Worm (Caenorhabditis elegans) whole organism, young adult: Measurements from ENCODE around the gene T23F11.11.

Experiments
- B0019.2 ChIP-seq: fragments of 200-800 bp; sonication (Bioruptor generic); conservative IDR thresholded peaks from 2 replicates; pipeline ENCODE4 v1.3.6; 2022; ENCODE audit warnings: missing genetic modification reagents, missing genetic modification characterization, missing compliant biosample characterization
- B0336.3 ChIP-seq: fragments of 200-800 bp; sonication (Bioruptor generic); IDR thresholded peaks from 2 replicates; pipeline ENCODE4 v1.3.6; 2022; ENCODE audit warnings: missing genetic modification characterization, missing compliant biosample characterization
- D2030.7 ChIP-seq: fragments of 200-800 bp; sonication (Bioruptor generic); IDR thresholded peaks from 2 replicates; pipeline ENCODE4 v1.3.6; 2022; ENCODE audit warnings: missing genetic modification reagents, missing genetic modification characterization, missing compliant biosample characterization
- F22D6.2 ChIP-seq: sonication (generic microtip); optimal IDR thresholded peaks from 2 replicates; lab custom pipeline; 2016; ENCODE audit warnings: mild to moderate bottlenecking, missing genetic modification characterization, missing compliant biosample characterization
- F33H1.4 ChIP-seq: fragments of 200-800 bp; sonication (Bioruptor generic); IDR thresholded peaks from 2 replicates; pipeline ENCODE4 v1.3.6; 2022; ENCODE audit warnings: missing genetic modification reagents, missing genetic modification characterization, missing compliant biosample characterization
- F52B5.7 ChIP-seq: sonication (generic microtip); optimal IDR thresholded peaks from 2 replicates; lab custom pipeline; 2016; ENCODE audit warnings: mild to moderate bottlenecking, missing genetic modification characterization, missing compliant biosample characterization
- F55B11.4 ChIP-seq: sonication (generic microtip); optimal IDR thresholded peaks from 2 replicates; lab custom pipeline; 2016; ENCODE audit warnings: missing compliant biosample characterization, missing genetic modification characterization, borderline replicate concordance; ENCODE audit not compliant: insufficient read depth
- K11D2.4 ChIP-seq: fragments of 200-800 bp; sonication (Bioruptor generic); IDR thresholded peaks from 2 replicates; pipeline ENCODE4 v1.3.6; 2022; ENCODE audit warnings: missing genetic modification reagents, missing genetic modification characterization, missing compliant biosample characterization
- T26A5.8 ChIP-seq: sonication (generic microtip); optimal IDR thresholded peaks from 2 replicates; lab custom pipeline; 2016; ENCODE audit warnings: missing genetic modification characterization, missing compliant biosample characterization
- Y56A3A.18 ChIP-seq: fragments of 200-800 bp; sonication (Bioruptor generic); IDR thresholded peaks from 2 replicates; pipeline ENCODE4 v1.3.6; 2022; ENCODE audit warnings: missing genetic modification reagents, missing genetic modification characterization, missing compliant biosample characterization
- Y95B8A.8 ChIP-seq: fragments of 200-800 bp; sonication (Bioruptor generic); IDR thresholded peaks from 2 replicates; pipeline ENCODE4 v1.3.6; 2022; ENCODE audit warnings: missing genetic modification reagents, missing genetic modification characterization, missing compliant biosample characterization
- ZK185.1 ChIP-seq: sonication (generic microtip); optimal IDR thresholded peaks from 2 replicates; lab custom pipeline; 2016; ENCODE audit warnings: mild to moderate bottlenecking, missing genetic modification characterization, missing compliant biosample characterization; ENCODE audit not compliant: poor library complexity, severe bottlenecking
- atf-7 ChIP-seq: sonication (generic microtip); optimal IDR thresholded peaks from 2 replicates; lab custom pipeline; 2017; ENCODE audit warnings: mild to moderate bottlenecking, missing genetic modification characterization, missing compliant biosample characterization
- attf-5 ChIP-seq: fragments of 200-800 bp; sonication (Bioruptor generic); optimal IDR thresholded peaks from 2 replicates; lab custom pipeline; 2018; ENCODE audit warnings: mild to moderate bottlenecking, missing genetic modification characterization, missing compliant biosample characterization
- bed-1 ChIP-seq: fragments of 200-800 bp; sonication (Bioruptor generic); IDR thresholded peaks from 2 replicates; pipeline ENCODE4 v1.3.6; 2022; ENCODE audit warnings: missing genetic modification reagents, missing genetic modification characterization, missing compliant biosample characterization
- ceh-27 ChIP-seq: fragments of 200-800 bp; sonication (Bioruptor generic); optimal IDR thresholded peaks from 2 replicates; lab custom pipeline; 2018; ENCODE audit warnings: mild to moderate bottlenecking, missing genetic modification characterization, moderate library complexity, missing compliant biosample characterization
- chd-7 ChIP-seq: sonication (generic microtip); optimal IDR thresholded peaks from 2 replicates; lab custom pipeline; 2016; ENCODE audit warnings: mild to moderate bottlenecking, missing genetic modification characterization, moderate library complexity, missing compliant biosample characterization
- dox-1 ChIP-seq: fragments of 200-800 bp; sonication (Bioruptor generic); IDR thresholded peaks from 2 replicates; pipeline ENCODE4 v1.3.6; 2022; ENCODE audit warnings: missing genetic modification reagents, missing genetic modification characterization, missing compliant biosample characterization
- dpff-1 ChIP-seq: sonication (generic microtip); optimal IDR thresholded peaks from 2 replicates; lab custom pipeline; 2017; ENCODE audit warnings: mild to moderate bottlenecking, missing genetic modification characterization, missing compliant biosample characterization
- efl-1 ChIP-seq: fragments of 150-350 bp; optimal IDR thresholded peaks from 2 replicates; lab custom pipeline; 2014; ENCODE audit warnings: missing biosample characterization, missing genetic modification reagents, missing genetic modification characterization
- ekl-4 ChIP-seq: fragments of 200-800 bp; sonication (Bioruptor generic); IDR thresholded peaks from 2 replicates; pipeline ENCODE4 v1.3.6; 2022; ENCODE audit warnings: missing genetic modification reagents, missing genetic modification characterization, missing compliant biosample characterization
- fkh-3 ChIP-seq: sonication (generic microtip); optimal IDR thresholded peaks from 2 replicates; lab custom pipeline; 2016; ENCODE audit warnings: mild to moderate bottlenecking, missing genetic modification characterization, missing compliant biosample characterization
- gei-17 ChIP-seq: fragments of 200-800 bp; sonication (Bioruptor generic); optimal IDR thresholded peaks from 2 replicates; lab custom pipeline; 2018; ENCODE audit warnings: mild to moderate bottlenecking, missing genetic modification characterization, missing compliant biosample characterization
- hmg-1.2 ChIP-seq: fragments of 200-800 bp; sonication (Bioruptor generic); IDR thresholded peaks from 2 replicates; pipeline ENCODE4 v1.3.6; 2022; ENCODE audit warnings: missing genetic modification reagents, missing genetic modification characterization, missing compliant biosample characterization
- hsf-1 ChIP-seq: fragments of 200-800 bp; sonication (Bioruptor generic); IDR thresholded peaks from 2 replicates; pipeline ENCODE4 v1.3.6; 2022; ENCODE audit warnings: missing genetic modification reagents, missing genetic modification characterization, missing compliant biosample characterization
- lin-40 ChIP-seq: sonication (generic microtip); optimal IDR thresholded peaks from 2 replicates; lab custom pipeline; 2016; ENCODE audit warnings: missing genetic modification characterization, mild to moderate bottlenecking, missing compliant biosample characterization, missing genotype, missing genetic modification reagents
- lsl-1 ChIP-seq: fragments of 200-800 bp; sonication (Bioruptor generic); optimal IDR thresholded peaks from 2 replicates; lab custom pipeline; 2018; ENCODE audit warnings: mild to moderate bottlenecking, missing genetic modification characterization, moderate library complexity, missing compliant biosample characterization
- madf-8 ChIP-seq: fragments of 200-800 bp; sonication (Bioruptor generic); conservative IDR thresholded peaks from 2 replicates; pipeline ENCODE4 v1.3.6; 2022; ENCODE audit warnings: missing genetic modification reagents, missing genetic modification characterization, missing compliant biosample characterization
- mcd-1 ChIP-seq: fragments of 200-800 bp; sonication (Bioruptor generic); IDR thresholded peaks from 2 replicates; pipeline ENCODE4 v1.3.6; 2022; ENCODE audit warnings: missing genetic modification reagents, missing genetic modification characterization, missing compliant biosample characterization
- mel-28 ChIP-seq: sonication (generic microtip); optimal IDR thresholded peaks from 2 replicates; lab custom pipeline; 2016; ENCODE audit warnings: borderline replicate concordance, mild to moderate bottlenecking, missing genetic modification characterization, missing compliant biosample characterization
- mxl-1 ChIP-seq: sonication (generic microtip); optimal IDR thresholded peaks from 2 replicates; lab custom pipeline; 2016; ENCODE audit warnings: missing genetic modification characterization, missing compliant biosample characterization
- nfya-1 ChIP-seq: sonication (generic microtip); optimal IDR thresholded peaks from 2 replicates; lab custom pipeline; 2017; ENCODE audit warnings: antibody characterized with exemption, missing compliant biosample characterization, missing genetic modification characterization, borderline replicate concordance; ENCODE audit not compliant: insufficient read depth
- nhr-120 ChIP-seq: fragments of 200-800 bp; sonication (Bioruptor generic); IDR thresholded peaks from 2 replicates; pipeline ENCODE4 v1.3.6; 2022; ENCODE audit warnings: missing genetic modification characterization, missing compliant biosample characterization
- nhr-179 ChIP-seq: sonication (generic microtip); optimal IDR thresholded peaks from 2 replicates; lab custom pipeline; 2016; ENCODE audit warnings: mild to moderate bottlenecking, missing genetic modification characterization, missing compliant biosample characterization
- nhr-90 ChIP-seq: sonication (generic microtip); optimal IDR thresholded peaks from 2 replicates; lab custom pipeline; 2016; ENCODE audit warnings: missing genotype, mild to moderate bottlenecking, missing genetic modification characterization, missing compliant biosample characterization
- pbrm-1 ChIP-seq: fragments of 200-800 bp; sonication (Bioruptor generic); IDR thresholded peaks from 2 replicates; pipeline ENCODE4 v1.3.6; 2022; ENCODE audit warnings: missing genetic modification reagents, missing genetic modification characterization, missing compliant biosample characterization
- pha-4 ChIP-seq: fragments of 150-350 bp; sonication (generic microtip); optimal IDR thresholded peaks from 2 replicates; lab custom pipeline; 2014; ENCODE audit warnings: missing biosample characterization, missing genetic modification reagents, missing genetic modification characterization
- rcor-1 ChIP-seq: fragments of 200-800 bp; sonication (Bioruptor generic); IDR thresholded peaks from 2 replicates; pipeline ENCODE4 v1.3.6; 2022; ENCODE audit warnings: missing genetic modification reagents, missing genetic modification characterization, missing compliant biosample characterization
- rec-8 ChIP-seq, 2 experiments: sonication (generic microtip); optimal IDR thresholded peaks; 2 replicates each; lab custom pipeline; 2016; ENCODE audit warnings: mild to moderate bottlenecking in 2 of 2, missing genetic modification characterization in 2 of 2, missing genetic modification reagents in 2 of 2, missing genotype in 2 of 2, missing biosample characterization in 1 of 2, missing compliant biosample characterization in 1 of 2, moderate library complexity in 1 of 2
- tbp1 ChIP-seq: fragments of 200-800 bp; sonication (Bioruptor generic); optimal IDR thresholded peaks from 2 replicates; lab custom pipeline; 2018; ENCODE audit warnings: mild to moderate bottlenecking, missing genetic modification characterization, missing compliant biosample characterization
- unc-130 ChIP-seq: sonication (generic microtip); optimal IDR thresholded peaks from 2 replicates; lab custom pipeline; 2016; ENCODE audit warnings: missing genetic modification reagents, missing genetic modification characterization, missing compliant biosample characterization
- xnd-1 ChIP-seq: sonication (generic microtip); optimal IDR thresholded peaks from 2 replicates; lab custom pipeline; 2016; ENCODE audit warnings: missing genotype, missing genetic modification reagents, missing genetic modification characterization, missing compliant biosample characterization
- zfh-2 ChIP-seq: fragments of 200-800 bp; sonication (Bioruptor generic); conservative IDR thresholded peaks from 2 replicates; pipeline ENCODE4 v1.3.6; 2022; ENCODE audit warnings: missing genetic modification reagents, missing genetic modification characterization, missing compliant biosample characterization
- ztf-25 ChIP-seq: fragments of 200-800 bp; sonication (Bioruptor generic); IDR thresholded peaks from 2 replicates; pipeline ENCODE4 v1.3.6; 2022; ENCODE audit warnings: missing genetic modification reagents, missing genetic modification characterization, missing compliant biosample characterization

T23F11.11 gene

DNA sequence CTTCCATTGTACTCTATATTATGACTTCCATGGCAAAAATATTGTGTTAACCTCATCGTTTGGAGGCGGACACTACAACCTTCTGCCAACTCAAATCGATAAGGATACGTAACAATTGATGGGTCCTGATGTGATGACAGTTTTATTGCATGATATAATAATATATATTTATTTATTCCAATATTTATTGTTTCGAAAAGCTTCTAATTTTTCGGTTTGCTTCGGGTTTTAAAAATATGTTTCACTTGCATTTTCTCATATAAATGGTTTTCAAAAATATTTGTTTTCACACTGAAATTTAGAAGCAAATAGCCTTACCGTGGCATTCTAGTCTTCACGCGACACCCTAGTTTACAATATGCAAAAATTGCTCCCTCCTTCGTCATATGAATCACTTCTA lies 35.3 kb upstream of the T23F11.11 start, which contains the start of gene T04A8.13:
Gene T04A8.13 (plus strand): TSS at position 301 of the 400 bp plus-strand sequence.
- TF ChIP-seq B0336.3 (GFP tag; lab: Robert Waterston, UW) (no peak), rcor-1 (GFP tag; lab: Robert Waterston, UW) (no peak), rec-8 (tag; optimal IDR thresholded peaks at IDR 0.05; lab: Kevin White, UChicago) (no peak), B0019.2 (GFP tag; lab: Robert Waterston, UW) (no peak), ceh-27 (GFP tag; lab: Kevin White, UChicago) (no peak)

DNA sequence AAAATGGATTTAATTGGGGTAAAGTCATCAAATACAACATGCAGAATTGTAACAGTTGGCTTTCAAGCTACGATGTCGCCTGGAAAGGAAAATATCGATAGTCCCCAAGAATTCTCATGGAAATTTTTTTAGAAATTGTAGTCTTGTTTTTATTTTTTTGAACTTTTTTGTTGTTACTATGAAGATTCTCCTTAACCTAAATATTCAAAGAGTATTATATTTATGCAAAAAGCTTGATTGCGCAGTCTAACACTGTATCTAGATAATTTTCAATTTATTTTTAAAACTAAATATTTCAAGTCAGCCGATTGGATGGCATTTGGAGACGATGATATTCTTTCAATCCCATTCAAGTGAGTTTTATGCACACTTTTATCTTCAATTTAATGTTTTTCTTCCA lies 33.8 kb upstream of the T23F11.11 start, which contains the start of gene pgap-2:
Gene pgap-2 (plus strand): TSS at position 301 of the 400 bp plus-strand sequence.
- TF ChIP-seq nhr-120 (GFP tag; lab: Robert Waterston, UW) (no peak), tbp1 (GFP tag; lab: Kevin White, UChicago) (no peak), attf-5 (GFP tag; lab: Kevin White, UChicago) (no peak), gei-17 (GFP tag; lab: Kevin White, UChicago) (no peak), chd-7 (no peak), nhr-179 (tag; lab: Kevin White, UChicago) (no peak), dox-1 (GFP tag; lab: Robert Waterston, UW) (no peak), bed-1 (no peak), fkh-3 (tag; lab: Kevin White, UChicago) (no peak), madf-8 (GFP tag; lab: Robert Waterston, UW) (no peak)

DNA sequence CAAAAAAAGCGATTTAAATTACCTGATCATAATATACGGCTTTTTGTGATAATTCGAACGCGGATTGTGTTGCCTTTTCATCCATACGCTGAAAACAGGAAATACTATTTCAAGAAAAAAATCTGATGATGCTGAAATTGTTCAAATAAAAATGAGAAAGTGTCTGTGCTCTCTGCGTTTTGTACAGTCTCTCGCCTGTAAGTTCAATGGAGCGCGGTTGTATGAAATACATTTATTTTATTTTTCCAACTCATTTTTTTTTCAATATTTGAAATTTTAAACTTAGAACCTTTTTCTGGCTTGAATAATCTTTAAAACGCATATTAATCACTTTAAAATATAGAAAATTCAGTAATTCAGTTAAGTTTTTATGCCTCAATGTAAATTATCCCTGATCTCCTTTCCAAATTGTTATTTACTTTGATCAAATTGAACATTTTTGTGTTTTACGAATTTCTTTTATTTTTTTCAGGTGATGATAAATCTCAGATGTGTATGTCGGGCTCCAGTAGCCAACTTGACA lies 32.6 kb upstream of the T23F11.11 start, which contains the start of the genes clp-2 and mrpl-16:
Gene clp-2 (minus strand): TSS at position 94 of the 523 bp plus-strand sequence.
Gene mrpl-16 (plus strand): TSS at position 473 of the 523 bp plus-strand sequence.
- no peak for TF ChIP-seq Y56A3A.18
- peak; percentile 96 for TF ChIP-seq hmg-1.2 (GFP tag; lab: Robert Waterston, UW)
- no peak for TF ChIP-seq mxl-1
- no peak for TF ChIP-seq efl-1 (GFP tag; lab: Kevin White, UChicago)
- no peak for TF ChIP-seq ZK185.1 (tag; lab: Kevin White, UChicago)
- no peak for TF ChIP-seq pbrm-1 (GFP tag; lab: Robert Waterston, UW)
- no peak for TF ChIP-seq bed-1
- TF ChIP-seq nhr-90 (tag; lab: Kevin White, UChicago) = no peak
- TF ChIP-seq F55B11.4 = no peak
- no peak for TF ChIP-seq T26A5.8 (tag; lab: Kevin White, UChicago)
- TF ChIP-seq mel-28 (tag; lab: Kevin White, UChicago) = no peak
- TF ChIP-seq Y95B8A.8 (GFP tag; lab: Robert Waterston, UW) = no peak
- no peak for TF ChIP-seq atf-7 (tag; lab: Kevin White, UChicago)
- no peak for TF ChIP-seq D2030.7
- TF ChIP-seq xnd-1 (tag; lab: Kevin White, UChicago) = no peak
- TF ChIP-seq F52B5.7 (tag; lab: Kevin White, UChicago) = no peak
- TF ChIP-seq nhr-179 (tag; lab: Kevin White, UChicago) = no peak
- no peak for TF ChIP-seq ekl-4
- peak; percentile 51; the same call in 1 of the 2 replicates for TF ChIP-seq mcd-1 (GFP tag; lab: Robert Waterston, UW)
- TF ChIP-seq F33H1.4 (GFP tag; lab: Robert Waterston, UW) = peak; percentile 14; the same call in 1 of the 2 replicates
- TF ChIP-seq madf-8 (GFP tag; lab: Robert Waterston, UW) = no peak
- no peak for TF ChIP-seq ztf-25 (GFP tag; lab: Robert Waterston, UW)
- no peak for TF ChIP-seq dpff-1 (tag; lab: Kevin White, UChicago)
- TF ChIP-seq nfya-1 (tag; lab: Kevin White, UChicago) = no peak
- no peak for TF ChIP-seq F22D6.2 (tag; lab: Kevin White, UChicago)
- no peak for TF ChIP-seq hsf-1 (GFP tag; lab: Robert Waterston, UW)
- TF ChIP-seq tbp1 (GFP tag; lab: Kevin White, UChicago) = no peak
- no peak for TF ChIP-seq K11D2.4
- no peak for TF ChIP-seq ceh-27 (GFP tag; lab: Kevin White, UChicago)
- no peak for TF ChIP-seq pha-4
- TF ChIP-seq unc-130 (GFP tag; lab: Kevin White, UChicago) = no peak
- no peak for TF ChIP-seq lin-40 (tag; lab: Kevin White, UChicago)
- TF ChIP-seq rcor-1 (GFP tag; lab: Robert Waterston, UW) = no peak
- no peak for TF ChIP-seq zfh-2 (GFP tag; lab: Robert Waterston, UW)
- peak; percentile 24 for TF ChIP-seq lsl-1 (GFP tag; lab: Kevin White, UChicago)
